Fruit fly (Drosophila melanogaster) ovary, adult (tissue): Measurements from ENCODE around the gene Aldh7A1.

Source experiments
- CG17801 ChIP-seq: fragments of 200-800 bp; optimal IDR thresholded peaks from 2 replicates; lab custom pipeline; 2019; ENCODE audit warnings: missing biosample characterization, mild to moderate bottlenecking, missing genetic modification characterization, moderate library complexity; ENCODE audit not compliant: partially characterized antibody

The Aldh7A1 gene

DNA sequence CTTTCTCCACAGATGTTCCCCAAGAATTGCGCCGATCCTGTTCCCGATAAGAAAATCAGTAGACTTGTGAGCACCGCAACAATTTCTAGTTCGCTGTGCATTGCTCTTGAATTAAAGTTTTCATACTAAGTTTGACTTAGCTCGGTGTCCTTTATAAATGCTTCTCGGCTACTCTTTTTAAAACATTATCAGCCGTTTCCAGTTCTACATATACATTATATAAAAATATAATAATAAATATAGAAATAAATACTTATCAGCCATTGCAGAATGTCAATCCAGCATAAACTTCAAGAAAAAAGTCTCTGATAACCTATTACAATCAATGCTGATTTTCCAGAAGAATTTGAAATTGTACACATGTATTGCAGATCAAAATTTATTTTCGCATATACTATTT is 1.8 kb upstream of the Aldh7A1 start, which contains the start of gene CG14088:
Gene CG14088, minus strand, starts transcription at position 101 of the 400 bp plus-strand sequence.
- TF ChIP-seq CG17801, result no peak

DNA sequence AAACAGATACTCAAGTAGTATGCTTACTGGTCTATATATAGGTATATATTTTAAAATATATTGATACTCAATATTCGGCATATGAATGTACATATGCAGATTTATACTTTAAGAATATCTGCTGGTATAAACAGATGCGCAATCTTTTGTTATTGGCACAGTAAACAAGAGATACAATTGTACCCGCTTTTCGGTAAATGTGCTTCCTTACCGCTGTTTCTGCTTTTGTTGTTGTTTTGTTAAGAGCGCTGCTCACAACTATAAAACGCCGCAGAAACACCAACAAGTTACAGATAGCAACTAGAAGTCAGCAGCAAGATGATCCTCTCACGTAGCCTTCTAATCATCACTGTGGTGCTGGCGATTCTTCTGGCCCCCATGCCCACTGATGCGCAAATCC is 3.0 kb downstream of the Aldh7A1 start, which contains the start of gene CG45081:
Gene CG45081, plus strand, starts transcription at position 301 of the 400 bp plus-strand sequence.
- TF ChIP-seq CG17801, result no peak

- peak; percentile 71 for TF ChIP-seq CG17801
These were observed 4.6 kb downstream of the Aldh7A1 start, which contains the start of gene Max for dm6 chr3L:19264141-19264487. Gene Max, minus strand, starts transcription at chr3L:19264184.

DNA sequence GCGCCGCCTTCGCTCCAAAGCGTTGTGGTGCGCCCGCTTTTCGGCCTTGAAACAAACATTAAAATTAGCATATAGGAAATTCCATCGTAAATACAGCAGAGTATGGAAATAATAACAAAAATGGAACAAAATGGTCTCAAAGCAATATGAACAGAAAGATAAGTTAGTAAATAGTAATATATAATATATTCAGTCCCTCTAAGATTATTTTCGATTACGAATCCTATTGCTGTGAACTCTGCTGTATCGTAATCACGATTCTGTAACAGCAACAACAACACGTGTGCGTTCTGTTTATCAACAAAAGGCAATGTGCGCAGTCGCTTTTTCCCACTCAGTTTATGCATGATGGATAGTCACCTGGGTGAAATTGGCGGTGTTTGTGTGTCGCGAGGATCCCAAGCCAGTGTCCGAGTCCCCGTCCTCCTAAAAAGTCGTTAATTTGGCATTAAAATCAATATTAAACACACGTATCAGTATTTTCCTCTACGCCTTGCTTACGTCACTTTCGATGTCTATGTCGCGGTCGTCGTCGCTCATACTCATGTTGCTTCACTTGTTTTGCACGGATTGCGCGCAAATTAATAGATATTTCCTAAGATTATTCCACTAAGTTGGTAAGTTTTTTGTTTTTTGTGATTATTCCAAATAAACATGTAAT is 5.1 kb downstream of the Aldh7A1 start, which contains the start of the genes CG42374 and Mettl5:
Gene CG42374, plus strand, starts transcription at position 287 of the 661 bp plus-strand sequence.
Gene Mettl5, plus strand, starts transcription at position 287 of the 661 bp plus-strand sequence.
- no peak for TF ChIP-seq CG17801

DNA sequence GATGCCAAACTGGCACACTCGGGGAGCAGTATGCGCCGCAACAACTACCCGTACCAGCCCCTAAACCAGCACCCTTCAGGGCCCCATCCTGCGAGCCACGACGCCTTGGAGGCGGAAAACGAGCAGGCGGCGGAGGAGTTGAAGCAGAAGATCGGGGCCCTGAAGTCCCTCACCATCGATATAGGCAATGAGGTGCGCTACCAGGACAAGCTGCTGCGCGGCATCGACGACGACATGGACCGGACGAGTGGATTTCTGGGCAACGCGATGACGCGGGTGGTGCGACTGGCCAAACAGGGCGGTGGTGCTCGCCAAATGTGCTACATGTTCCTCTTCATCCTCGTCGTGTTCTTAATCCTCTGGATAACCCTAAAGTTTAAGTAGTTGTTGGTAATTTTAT is 7.0 kb downstream of the Aldh7A1 start:
- TF ChIP-seq CG17801, result no peak

DNA sequence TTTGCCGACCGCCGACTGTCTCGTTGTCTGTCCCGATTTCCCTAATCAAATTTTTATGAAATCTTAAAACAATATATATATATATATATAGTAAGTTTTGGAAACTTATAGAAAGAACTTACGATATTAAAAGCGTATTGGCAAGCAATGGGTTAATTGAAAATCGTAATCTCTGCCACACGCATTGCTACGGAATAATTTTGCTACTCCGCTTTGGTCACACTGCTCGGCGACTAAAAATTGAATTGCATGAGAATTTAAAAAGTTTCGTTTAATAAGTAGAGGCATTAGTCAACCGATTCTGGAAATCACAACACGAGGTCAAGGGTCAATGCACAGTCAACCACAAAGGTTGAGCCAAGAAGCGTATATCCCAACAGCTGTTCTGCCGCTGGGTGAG is 7.5 kb downstream of the Aldh7A1 start, which contains the start of gene Bet1:
Gene Bet1, plus strand, starts transcription at position 182 of the 400 bp plus-strand sequence.
- no peak for TF ChIP-seq CG17801

DNA sequence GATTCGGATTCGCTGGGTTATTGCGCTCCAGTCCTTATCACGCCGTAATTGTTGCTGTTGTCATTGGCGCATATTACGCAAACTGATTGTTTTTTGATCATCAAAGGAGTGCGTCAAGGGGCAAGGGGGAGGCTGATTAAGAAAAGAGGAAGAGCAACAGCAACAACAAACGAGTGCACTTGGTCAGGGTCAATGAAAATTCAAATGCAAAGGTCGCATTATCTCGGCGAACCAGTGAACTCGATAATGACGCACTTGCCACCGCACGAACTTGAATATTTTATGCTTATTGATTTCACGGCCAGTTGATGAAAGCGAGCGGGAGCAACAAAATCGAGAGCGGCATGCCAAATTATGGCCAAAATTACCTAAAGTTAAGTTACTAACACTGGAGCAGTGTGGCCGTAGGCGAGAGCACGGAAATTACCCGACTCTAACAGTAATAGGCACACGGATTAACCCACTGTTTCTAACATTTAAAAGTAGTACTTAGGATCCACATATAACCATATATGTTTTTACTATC is 8.4 kb downstream of the Aldh7A1 start, which contains the start of gene nes:
Gene nes, minus strand, starts transcription at position 402 of the 526 bp plus-strand sequence.
- peak; percentile 56 for TF ChIP-seq CG17801

- no peak for TF ChIP-seq CG17801
These were observed 10.5 kb downstream of the Aldh7A1 start for dm6 chr3L:19258199-19258598.

dm6 chr3L:19254715-19255428 is 13.8 kb downstream of the Aldh7A1 start, which contains the start of the genes mRpL21 and rept:
Gene mRpL21, minus strand, starts transcription at chr3L:19255061.
Gene rept, plus strand, starts transcription at chr3L:19255340.
- TF ChIP-seq CG17801, result peak; percentile 45

DNA sequence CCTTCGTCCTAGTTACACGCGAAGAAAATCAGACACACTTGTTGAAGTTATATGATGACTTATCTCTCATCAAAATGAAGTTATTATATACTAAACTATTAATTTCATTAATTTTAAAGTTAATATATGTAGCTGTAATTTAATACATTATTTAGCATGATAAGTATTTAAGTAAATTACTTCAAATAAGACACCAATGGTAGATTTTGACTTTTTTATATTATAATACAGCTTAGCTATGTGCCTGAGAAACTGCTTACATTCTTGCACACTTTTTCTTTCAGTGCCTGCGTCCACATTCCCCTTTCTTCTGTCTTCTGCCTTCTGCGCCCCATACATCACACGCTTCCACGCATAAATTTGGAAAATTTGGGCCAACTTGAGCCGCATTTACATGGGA is 17.1 kb downstream of the Aldh7A1 start:
- no peak for TF ChIP-seq CG17801

DNA sequence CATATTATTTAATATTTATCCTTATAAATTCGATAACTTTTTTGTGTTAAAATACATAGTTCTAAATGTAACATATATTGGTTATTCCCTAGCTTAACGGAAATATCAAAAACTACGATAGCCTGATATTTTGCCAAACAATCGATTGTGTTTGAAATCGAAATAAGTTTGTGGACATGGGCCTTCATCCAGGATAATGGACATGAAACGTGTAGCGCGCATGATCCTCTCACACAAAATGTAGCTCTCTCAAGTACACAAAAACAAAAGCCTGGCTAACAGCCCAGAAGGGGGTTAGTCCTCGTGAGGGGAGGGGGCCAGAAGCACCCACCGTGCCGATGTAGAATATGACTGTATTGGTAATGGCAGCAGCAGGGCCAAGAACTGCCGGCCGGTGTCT is 30.9 kb downstream of the Aldh7A1 start:
- TF ChIP-seq CG17801, result no peak

dm6 chr3L:19236554-19236953 is 32.2 kb downstream of the Aldh7A1 start:
- no peak for TF ChIP-seq CG17801

DNA sequence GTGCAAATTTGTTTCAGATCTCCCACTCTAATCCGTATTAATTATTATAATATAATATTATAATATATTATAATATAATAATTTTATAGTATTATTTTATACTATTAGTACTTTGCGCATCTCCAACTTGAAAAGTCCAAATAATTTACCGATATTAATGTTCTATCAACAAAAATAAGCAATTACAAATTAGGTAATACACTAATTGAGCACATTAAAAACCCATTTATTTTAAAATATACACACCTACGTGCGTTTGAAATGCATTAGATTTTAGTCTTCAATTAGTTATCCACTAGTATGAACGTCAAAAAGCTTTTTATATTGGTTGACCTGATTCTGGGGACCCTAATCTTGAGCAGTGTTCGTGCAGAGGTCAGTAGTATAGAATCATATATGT is 32.7 kb downstream of the Aldh7A1 start, which contains the start of gene CG33647:
Gene CG33647, plus strand, starts transcription at position 301 of the 400 bp plus-strand sequence.
- no peak for TF ChIP-seq CG17801

DNA sequence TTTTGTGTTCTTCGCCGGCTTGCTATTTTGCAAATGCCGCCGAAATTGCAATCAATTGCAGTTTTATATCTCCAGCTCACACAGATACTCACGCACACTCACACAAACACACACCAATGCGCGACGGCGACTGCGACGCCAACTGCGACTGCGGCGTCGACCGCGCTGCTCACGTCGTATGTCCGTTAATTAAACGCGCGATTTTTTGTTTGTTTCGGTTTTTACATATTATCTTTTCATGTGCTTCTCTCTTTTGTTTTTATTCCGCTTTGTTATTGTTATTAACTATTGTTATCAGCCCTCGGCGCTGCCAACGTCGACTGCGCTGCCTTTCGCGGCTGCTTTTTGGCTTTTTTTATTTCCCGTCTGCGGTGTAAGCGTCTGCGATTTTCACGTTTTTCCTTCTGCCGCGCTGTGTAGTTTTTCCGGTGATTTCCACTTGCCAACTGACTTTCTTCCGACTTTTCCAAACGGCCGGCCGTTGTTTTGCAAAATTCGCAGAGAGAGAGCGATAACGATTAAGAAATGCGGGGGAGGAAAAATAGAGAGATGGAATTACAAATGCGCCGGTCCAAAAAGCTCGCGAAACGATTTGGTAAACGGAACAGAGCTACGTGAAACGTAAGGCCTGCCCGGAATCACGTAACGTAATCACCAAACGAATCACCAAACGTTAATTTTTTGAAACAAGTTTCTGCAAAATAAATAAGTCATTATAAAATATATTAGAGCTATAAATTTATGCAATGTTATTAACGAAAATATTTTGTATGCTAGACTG is 33.6 kb downstream of the Aldh7A1 start, which contains the start of gene fz2:
Gene fz2, minus strand, starts transcription at position 452 of the 781 bp plus-strand sequence.
- no peak for TF ChIP-seq CG17801

DNA sequence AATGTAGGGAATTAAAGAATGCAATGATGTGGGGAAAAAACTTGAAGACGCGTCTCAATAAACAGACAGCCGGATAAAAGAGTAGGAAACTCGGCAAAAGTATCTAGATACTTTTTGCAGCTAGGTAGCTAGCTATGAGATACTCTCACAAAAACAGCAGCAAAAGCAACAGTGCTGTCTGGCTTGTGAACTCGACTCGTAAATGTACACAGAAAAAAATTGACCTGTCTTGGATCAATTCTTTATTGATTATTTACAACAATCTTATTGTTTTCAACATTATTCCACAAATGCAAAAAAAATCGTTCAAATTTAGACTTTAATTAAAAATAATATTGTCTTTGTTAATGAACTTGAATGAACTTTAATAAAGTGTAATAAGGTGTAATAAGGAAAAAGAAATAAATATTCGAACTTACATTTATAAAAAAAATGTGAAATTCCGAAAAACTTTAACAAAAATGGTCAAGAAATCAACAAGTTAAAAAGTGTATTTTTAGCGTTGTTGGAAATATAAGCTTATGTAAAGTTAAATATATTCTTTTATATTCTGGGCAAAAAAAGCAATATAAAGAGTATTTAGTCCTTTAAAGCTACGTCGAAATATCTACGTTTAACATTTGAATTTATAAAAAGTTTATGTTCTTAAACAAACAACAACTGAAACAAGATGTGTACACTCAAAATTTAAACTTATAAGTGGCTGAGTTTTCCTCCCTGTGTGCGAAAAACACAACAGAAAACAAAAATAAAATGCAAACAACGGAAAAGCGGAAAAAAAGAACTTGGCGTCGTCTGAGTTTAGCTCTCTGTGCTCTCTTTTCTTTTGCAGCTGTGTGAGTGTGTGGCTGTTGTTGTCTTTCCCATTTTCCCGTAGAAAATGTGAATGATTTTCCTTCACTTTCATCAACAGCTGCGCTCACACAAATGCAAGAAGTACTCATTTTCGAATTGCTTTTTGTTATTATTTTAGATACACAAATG is 34.6 kb downstream of the Aldh7A1 start:
- no peak for TF ChIP-seq CG17801
